Fruit fly (Drosophila melanogaster): ENCODE measurements around the gene CG34250.

The CG34250 gene

dm6 chr3L:17513893-17514616, 38.0 kb downstream of the CG34250 start, which contains the start of the genes U4-U6-60K and CG7564 (continued):
- TF ChIP-seq Trl (optimal IDR thresholded peaks at IDR 0.05) (no peak), Trl (GFP tag; optimal IDR thresholded peaks at IDR 0.05) (peak; percentile 38), CG4820 (GFP tag; optimal IDR thresholded peaks at IDR 0.05) (peak; percentile 51), wor (GFP tag; IDR thresholded peaks at IDR 0.05) (no peak), CG6854 (GFP tag; optimal IDR thresholded peaks at IDR 0.05) (peak; percentile 23), maf-S (GFP tag; optimal IDR thresholded peaks at IDR 0.05) (peak; percentile 28), Hsf (GFP tag; optimal IDR thresholded peaks at IDR 0.05) (peak; percentile 75), sisA (GFP tag; IDR thresholded peaks at IDR 0.05) (peak; percentile 61), CG14014 (GFP tag; IDR thresholded peaks at IDR 0.05) (no peak; the same call in 1 of the 2 replicates), pita (GFP tag; optimal IDR thresholded peaks at IDR 0.05) (no peak), Dad (GFP tag; optimal IDR thresholded peaks at IDR 0.05) (peak; percentile 22), CG3995 (GFP tag; optimal IDR thresholded peaks at IDR 0.05) (peak; percentile 99), tup (GFP tag; optimal IDR thresholded peaks at IDR 0.05) (peak; percentile 15), Dek (tag; optimal IDR thresholded peaks at IDR 0.05) (peak; percentile 58), CG9817 (tag; optimal IDR thresholded peaks at IDR 0.05) (peak; percentile 63), tgo (GFP tag; IDR thresholded peaks at IDR 0.05) (peak; percentile 43), D19B (GFP tag; optimal IDR thresholded peaks at IDR 0.05) (peak; percentile 32), jigr1 (GFP tag; IDR thresholded peaks at IDR 0.05) (peak; percentile 24; the same call in 1 of the 3 replicates), otp (GFP tag; IDR thresholded peaks at IDR 0.05) (no peak), lbe (GFP tag; optimal IDR thresholded peaks at IDR 0.05) (peak; percentile 60), CG13287 (GFP tag; IDR thresholded peaks at IDR 0.05; ENCODE audit: partially characterized antibody) (peak; percentile 89), lola (GFP tag; optimal IDR thresholded peaks at IDR 0.05) (peak in 1 of 3 experiments; percentile 69), Dp (GFP tag; optimal IDR thresholded peaks at IDR 0.05) (no peak), gt (GFP tag; IDR thresholded peaks at IDR 0.05) (no peak), Abd-B (GFP tag; optimal IDR thresholded peaks at IDR 0.05) (peak; percentile 63), z (GFP tag; IDR thresholded peaks at IDR 0.05) (peak; percentile 65; the same call in 2 of the 3 replicates), pzg (GFP tag; optimal IDR thresholded peaks at IDR 0.05) (peak; percentile 53), fd3F (GFP tag; optimal IDR thresholded peaks at IDR 0.05) (no peak), CG8388 (GFP tag; optimal IDR thresholded peaks at IDR 0.05) (peak; percentile 19), sob (GFP tag; IDR thresholded peaks at IDR 0.05) (peak; percentile 81), CG6272 (GFP tag; IDR thresholded peaks at IDR 0.05) (peak; percentile 41; the same call in 1 of the 2 replicates), dan (GFP tag; IDR thresholded peaks at IDR 0.05) (no peak), peb (GFP tag; IDR thresholded peaks at IDR 0.05) (no peak), pros (GFP tag; optimal IDR thresholded peaks at IDR 0.05) (no peak), ewg (GFP tag; optimal IDR thresholded peaks at IDR 0.05) (peak; percentile 51), sim (GFP tag; IDR thresholded peaks at IDR 0.05) (no peak), CG10959 (GFP tag; IDR thresholded peaks at IDR 0.05) (no peak), CG7357 (GFP tag; IDR thresholded peaks at IDR 0.05) (0 out of 3 replicates have a peak, but pooled peaks have one; percentile 47), ERR (GFP tag; optimal IDR thresholded peaks at IDR 0.05) (peak; percentile 16), CG8944 (GFP tag; optimal IDR thresholded peaks at IDR 0.05) (peak; percentile 28), aop (GFP tag; IDR thresholded peaks at IDR 0.05) (no peak), Hr39 (optimal IDR thresholded peaks at IDR 0.05) (no peak), twi (tag; optimal IDR thresholded peaks at IDR 0.05) (peak; percentile 14), emc (GFP tag; optimal IDR thresholded peaks at IDR 0.05) (peak; percentile 44), CG14667 (GFP tag; IDR thresholded peaks at IDR 0.05) (0 out of 2 replicates have a peak, but pooled peaks have one; percentile 30), dmrt99B (tag; optimal IDR thresholded peaks at IDR 0.05) (no peak), rib (GFP tag; IDR thresholded peaks at IDR 0.05) (no peak), Lpt (GFP tag; optimal IDR thresholded peaks at IDR 0.05) (no peak), CG1647 (GFP tag; optimal IDR thresholded peaks at IDR 0.05) (peak; percentile 66), CG9215 (GFP tag; IDR thresholded peaks at IDR 0.05) (peak; percentile 71), CG1024 (GFP tag; IDR thresholded peaks at IDR 0.05) (0 out of 2 replicates have a peak, but pooled peaks have one; percentile 34)
